Fruit fly (Drosophila melanogaster): ENCODE measurements around the gene Smr.

DNA sequence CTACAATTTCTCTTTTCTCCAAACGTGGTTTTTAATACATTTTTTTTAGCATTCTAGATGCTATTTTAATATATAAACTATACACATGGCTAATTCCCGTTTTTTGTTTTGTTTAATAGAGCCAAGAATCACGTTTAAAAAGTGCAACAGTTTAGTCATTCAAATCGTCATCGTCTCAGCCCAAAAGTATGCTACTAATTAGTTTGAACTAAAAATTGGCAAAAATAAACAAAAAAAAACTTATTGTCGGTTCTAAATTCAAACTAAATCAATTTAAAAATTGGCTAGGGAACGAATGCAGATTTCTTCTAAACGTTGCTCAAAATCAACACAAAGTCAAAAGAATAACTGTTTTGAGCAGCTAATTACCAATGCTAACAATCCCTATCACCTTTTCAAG lies 14.7 kb upstream of the Smr start:
- TF ChIP-seq pan (optimal IDR thresholded peaks at IDR 0.05): no peak
- TF ChIP-seq CG8478 (optimal IDR thresholded peaks at IDR 0.05): no peak
